Worm (Caenorhabditis elegans) whole organism, young adult: ENCODE data around the gene F53A2.11.
"Not testable (repeated sequence)": the region's sequence is repeated elsewhere in the genome, so short reads cannot be mapped to it uniquely, and the experiment has no call there.

ENCODE experiments used
- F57C9.4 ChIP-seq: sonication (generic microtip); optimal IDR thresholded peaks from 2 replicates; lab custom pipeline; 2017; ENCODE audit warnings: mild to moderate bottlenecking, missing genetic modification characterization, missing compliant biosample characterization
- Y95B8A.8 ChIP-seq: fragments of 200-800 bp; sonication (Bioruptor generic); IDR thresholded peaks from 2 replicates; pipeline ENCODE4 v1.3.6; 2022; ENCODE audit warnings: missing genetic modification reagents, missing genetic modification characterization, missing compliant biosample characterization
- ceh-79 ChIP-seq: sonication (generic microtip); optimal IDR thresholded peaks from 2 replicates; lab custom pipeline; 2017; ENCODE audit warnings: mild to moderate bottlenecking, missing genetic modification characterization, missing compliant biosample characterization

ce11 chrIII:13292971-13293514, 29.4 kb downstream of the F53A2.11 start, which contains the start of gene set-25:
- not testable (repeated sequence) for TF ChIP-seq Y95B8A.8 (GFP tag; lab: Robert Waterston, UW); ceh-79; F57C9.4 (tag; lab: Kevin White, UChicago)
